Fruit fly (Drosophila melanogaster) whole organism, embryonic: ENCODE measurements around the gene CG5180.
A peak's percentile ranks its signal among the peaks of the same experiment; 100 is the strongest.

Source experiments
- ATbp ChIP-seq: fragments of 200-800 bp; sonication (Bioruptor generic); optimal IDR thresholded peaks from 2 replicates; lab custom pipeline; 2017; ENCODE audit warnings: missing biosample characterization, mild to moderate bottlenecking, missing genetic modification characterization, missing genetic modification reagents
- Atf6 ChIP-seq: fragments of 200-800 bp; sonication (Bioruptor generic); IDR thresholded peaks from 2 replicates; pipeline ENCODE4 v1.3.6; 2022; ENCODE audit warnings: missing biosample characterization, missing genetic modification characterization
- Awh ChIP-seq: fragments of 200-800 bp; sonication (Bioruptor generic); IDR thresholded peaks from 2 replicates; pipeline ENCODE4, ENCODE4 v1.3.6; 2022; ENCODE audit warnings: missing biosample characterization, missing genetic modification characterization
- CG10366 ChIP-seq: fragments of 200-800 bp; sonication (Bioruptor generic); IDR thresholded peaks from 2 replicates; pipeline ENCODE4 v1.3.6; 2022; ENCODE audit warnings: missing biosample characterization, missing genetic modification characterization
- CG10543 ChIP-seq: fragments of 200-800 bp; sonication (Bioruptor generic); optimal IDR thresholded peaks from 3 replicates; lab custom pipeline; 2017; ENCODE audit warnings: missing biosample characterization, mild to moderate bottlenecking, missing genetic modification characterization, moderate library complexity
- CG10654 ChIP-seq: fragments of 200-800 bp; sonication (Bioruptor generic); optimal IDR thresholded peaks from 2 replicates; lab custom pipeline; 2016; ENCODE audit warnings: missing biosample characterization, missing genetic modification characterization
- CG13287 ChIP-seq: fragments of 200-800 bp; sonication (Bioruptor generic); IDR thresholded peaks from 2 replicates; pipeline ENCODE4 v1.3.6; 2022; ENCODE audit warnings: missing biosample characterization, missing genetic modification characterization; ENCODE audit not compliant: partially characterized antibody
- CG14710 ChIP-seq: fragments of 200-800 bp; sonication (Bioruptor generic); optimal IDR thresholded peaks from 3 replicates; lab custom pipeline; 2019; ENCODE audit warnings: missing biosample characterization, mild to moderate bottlenecking, missing genetic modification characterization, moderate library complexity
- CG14860 ChIP-seq: fragments of 200-800 bp; sonication (Bioruptor generic); IDR thresholded peaks from 3 replicates; pipeline ENCODE4 v1.3.6; 2022; ENCODE audit warnings: missing biosample characterization, missing genetic modification characterization; ENCODE audit not compliant: partially characterized antibody
- CG15269 ChIP-seq: fragments of 200-800 bp; sonication (Bioruptor generic); optimal IDR thresholded peaks from 2 replicates; lab custom pipeline; 2018; ENCODE audit warnings: missing biosample characterization, mild to moderate bottlenecking, missing genetic modification characterization, moderate library complexity
- CG18599 ChIP-seq: fragments of 200-800 bp; sonication (Bioruptor generic); optimal IDR thresholded peaks from 3 replicates; lab custom pipeline; 2017; ENCODE audit warnings: missing biosample characterization, missing genetic modification characterization, mild to moderate bottlenecking, moderate library complexity, missing genetic modification reagents
- CG2875 ChIP-seq: fragments of 200-800 bp; sonication (Bioruptor generic); optimal IDR thresholded peaks from 2 replicates; lab custom pipeline; 2017; ENCODE audit warnings: missing biosample characterization, mild to moderate bottlenecking, missing genetic modification characterization, missing genetic modification reagents
- CG30020 ChIP-seq: fragments of 200-800 bp; optimal IDR thresholded peaks from 2 replicates; lab custom pipeline; 2019; ENCODE audit warnings: missing biosample characterization, mild to moderate bottlenecking, missing genetic modification characterization, moderate library complexity
- CG3726 ChIP-seq: fragments of 200-800 bp; sonication (Bioruptor generic); IDR thresholded peaks from 3 replicates; pipeline ENCODE4, ENCODE4 v1.3.6; 2022; ENCODE audit warnings: missing biosample characterization, missing genetic modification characterization
- CG43689 ChIP-seq: fragments of 200-800 bp; sonication (Bioruptor generic); IDR thresholded peaks from 2 replicates; pipeline ENCODE4 v1.3.6; 2022; ENCODE audit warnings: missing biosample characterization, missing genetic modification characterization
- CG4424 ChIP-seq: fragments of 200-800 bp; sonication (Bioruptor generic); optimal IDR thresholded peaks from 3 replicates; lab custom pipeline; 2016; ENCODE audit warnings: missing biosample characterization, missing genetic modification characterization
- CG7372 ChIP-seq: fragments of 200-800 bp; sonication (Bioruptor generic); IDR thresholded peaks from 2 replicates; pipeline ENCODE4 v1.3.6; 2022; ENCODE audit warnings: missing biosample characterization, missing genetic modification characterization
- CG7928 ChIP-seq: fragments of 200-800 bp; sonication (Bioruptor generic); optimal IDR thresholded peaks from 2 replicates; lab custom pipeline; 2017; ENCODE audit warnings: missing biosample characterization, mild to moderate bottlenecking, missing genetic modification characterization
- CG8924 ChIP-seq: fragments of 200-800 bp; optimal IDR thresholded peaks from 3 replicates; lab custom pipeline; 2019; ENCODE audit warnings: missing biosample characterization, mild to moderate bottlenecking, missing genetic modification characterization, moderate library complexity
- CG9727 ChIP-seq: fragments of 200-800 bp; sonication (Bioruptor generic); optimal IDR thresholded peaks from 3 replicates; lab custom pipeline; 2017; ENCODE audit warnings: missing biosample characterization, mild to moderate bottlenecking, missing genetic modification characterization
- CG9876 ChIP-seq: fragments of 200-800 bp; sonication (Bioruptor generic); optimal IDR thresholded peaks from 2 replicates; lab custom pipeline; 2016; ENCODE audit warnings: missing biosample characterization, missing genetic modification characterization
- Camta ChIP-seq: fragments of 200-800 bp; sonication (Bioruptor generic); optimal IDR thresholded peaks from 2 replicates; lab custom pipeline; 2016; ENCODE audit warnings: missing biosample characterization, missing genetic modification characterization
- CrebB ChIP-seq: fragments of 200-800 bp; sonication (Bioruptor generic); optimal IDR thresholded peaks from 3 replicates; lab custom pipeline; 2018; ENCODE audit warnings: missing biosample characterization, mild to moderate bottlenecking, missing genetic modification characterization
- E2f1 ChIP-seq: fragments of 200-800 bp; sonication (Bioruptor generic); IDR thresholded peaks from 2 replicates; pipeline ENCODE4 v1.3.6; 2022; ENCODE audit warnings: missing biosample characterization, missing genetic modification characterization
- Hey ChIP-seq: fragments of 200-800 bp; sonication (Bioruptor generic); optimal IDR thresholded peaks from 3 replicates; lab custom pipeline; 2018; ENCODE audit warnings: missing biosample characterization, mild to moderate bottlenecking, missing genetic modification characterization
- MBD-R2 ChIP-seq: fragments of 200-800 bp; sonication (Bioruptor generic); IDR thresholded peaks from 2 replicates; pipeline ENCODE4 v1.3.6; 2022; ENCODE audit warnings: missing biosample characterization, missing genetic modification characterization
- Mad ChIP-seq: fragments of 200-800 bp; sonication (Bioruptor generic); optimal IDR thresholded peaks from 2 replicates; lab custom pipeline; 2016; ENCODE audit warnings: missing biosample characterization, missing genetic modification characterization
- Myb ChIP-seq: fragments of 200-800 bp; sonication (Bioruptor generic); optimal IDR thresholded peaks from 2 replicates; lab custom pipeline; 2016; ENCODE audit warnings: missing biosample characterization, missing genetic modification characterization
- NC2β ChIP-seq: fragments of 200-800 bp; sonication (Bioruptor generic); optimal IDR thresholded peaks from 2 replicates; lab custom pipeline; 2016; ENCODE audit warnings: missing biosample characterization, missing genetic modification characterization
- NFAT ChIP-seq: fragments of 200-800 bp; sonication (Bioruptor generic); IDR thresholded peaks from 2 replicates; pipeline ENCODE4 v1.3.6; 2022; ENCODE audit warnings: missing biosample characterization, missing genetic modification characterization
- Sry-β ChIP-seq: fragments of 200-800 bp; sonication (Bioruptor generic); optimal IDR thresholded peaks from 2 replicates; lab custom pipeline; 2018; ENCODE audit warnings: missing biosample characterization, mild to moderate bottlenecking, missing genetic modification characterization, moderate library complexity
- Xbp1 ChIP-seq: fragments of 200-800 bp; sonication (Bioruptor generic); optimal IDR thresholded peaks from 3 replicates; lab custom pipeline; 2016; ENCODE audit warnings: missing biosample characterization, mild to moderate bottlenecking, missing genetic modification characterization
- ase ChIP-seq: fragments of 200-800 bp; sonication (Bioruptor generic); IDR thresholded peaks from 3 replicates; pipeline ENCODE4 v1.3.6; 2022; ENCODE audit warnings: missing biosample characterization, missing genetic modification characterization
- ash1 ChIP-seq: fragments of 200-800 bp; sonication (Bioruptor generic); optimal IDR thresholded peaks from 2 replicates; lab custom pipeline; 2018; ENCODE audit warnings: missing biosample characterization, mild to moderate bottlenecking, missing genetic modification characterization
- br ChIP-seq: fragments of >200 bp; optimal IDR thresholded peaks from 2 replicates; lab custom pipeline; 2017
- caup ChIP-seq: fragments of 200-800 bp; sonication (Bioruptor generic); optimal IDR thresholded peaks from 3 replicates; lab custom pipeline; 2017; ENCODE audit warnings: missing biosample characterization, mild to moderate bottlenecking, missing genetic modification characterization, moderate library complexity; ENCODE audit not compliant: severe bottlenecking
- dimm ChIP-seq: fragments of 200-800 bp; sonication (Bioruptor generic); IDR thresholded peaks from 2 replicates; pipeline ENCODE4 v1.3.6; 2022; ENCODE audit warnings: missing biosample characterization, missing genetic modification characterization
- dpn ChIP-seq, 2 experiments: fragments of 200-800 bp; sonication (Bioruptor generic); optimal IDR thresholded peaks; 3 replicates each; lab custom pipeline; 2016; ENCODE audit warnings: missing biosample characterization in 2 of 2, missing genetic modification characterization in 2 of 2
- en ChIP-seq: fragments of 200-800 bp; sonication (Bioruptor generic); optimal IDR thresholded peaks from 2 replicates; lab custom pipeline; 2016; ENCODE audit warnings: missing biosample characterization, missing genetic modification characterization
- gcm2 ChIP-seq: fragments of 200-800 bp; sonication (Bioruptor generic); optimal IDR thresholded peaks from 2 replicates; lab custom pipeline; 2016; ENCODE audit warnings: missing biosample characterization, missing genetic modification characterization
- her ChIP-seq: fragments of 200-800 bp; sonication (Bioruptor generic); optimal IDR thresholded peaks from 2 replicates; lab custom pipeline; 2016; ENCODE audit warnings: missing biosample characterization, missing genetic modification characterization
- insv ChIP-seq, 2 experiments: fragments of 200-800 bp; sonication (Bioruptor generic); optimal IDR thresholded peaks; 3 replicates each; lab custom pipeline; 2016 to 2018; ENCODE audit warnings: missing biosample characterization in 2 of 2, missing genetic modification characterization in 2 of 2
- klu ChIP-seq: fragments of 200-800 bp; sonication (Bioruptor generic); IDR thresholded peaks from 2 replicates; pipeline ENCODE4 v1.3.6; 2022; ENCODE audit warnings: missing biosample characterization, missing genetic modification characterization
- lmd ChIP-seq: fragments of 200-800 bp; sonication (Bioruptor generic); IDR thresholded peaks from 2 replicates; pipeline ENCODE4 v1.3.6; 2022; ENCODE audit warnings: missing biosample characterization, missing genetic modification characterization
- nerfin-1 ChIP-seq: fragments of 200-800 bp; sonication (Bioruptor generic); optimal IDR thresholded peaks from 3 replicates; lab custom pipeline; 2019; ENCODE audit warnings: missing biosample characterization, mild to moderate bottlenecking, missing genetic modification characterization, moderate library complexity
- nom ChIP-seq: fragments of 200-800 bp; sonication (Bioruptor generic); optimal IDR thresholded peaks from 2 replicates; lab custom pipeline; 2017; ENCODE audit warnings: missing biosample characterization, missing genetic modification characterization, mild to moderate bottlenecking, moderate library complexity, missing genetic modification reagents
- pho ChIP-seq: fragments of 200-800 bp; sonication (Bioruptor generic); optimal IDR thresholded peaks from 2 replicates; lab custom pipeline; 2016; ENCODE audit warnings: missing biosample characterization, missing genetic modification characterization
- sd ChIP-seq: fragments of 200-800 bp; sonication (Bioruptor generic); optimal IDR thresholded peaks from 3 replicates; lab custom pipeline; 2018; ENCODE audit warnings: missing biosample characterization, mild to moderate bottlenecking, missing genetic modification characterization, moderate library complexity
- tio ChIP-seq: fragments of 200-800 bp; sonication (Bioruptor generic); optimal IDR thresholded peaks from 2 replicates; lab custom pipeline; 2017; ENCODE audit warnings: missing biosample characterization, missing genetic modification characterization, inconsistent platforms
- wdn ChIP-seq: fragments of 200-800 bp; sonication (Bioruptor generic); IDR thresholded peaks from 2 replicates; pipeline ENCODE4 v1.3.6; 2022; ENCODE audit warnings: missing biosample characterization, missing genetic modification characterization

Gene CG5180

dm6 chr3R:20542283-20543144, 15.2 kb upstream of the CG5180 start (continued):
- TF ChIP-seq CG3726 (no peak), Hey (tag; lab: Kevin White, UChicago) (no peak), dimm (GFP tag; lab: Robert Waterston, UW) (0 out of 2 replicates have a peak, but pooled peaks have one; percentile 27), nerfin-1 (tag; lab: Kevin White, UChicago) (no peak), klu (no peak), CG13287 (no peak), ase (no peak), CG4424 (GFP tag; lab: Kevin White, UChicago) (peak; percentile 14), Atf6 (GFP tag; lab: Robert Waterston, UW) (peak; percentile 59), her (GFP tag; lab: Kevin White, UChicago) (no peak), CG14860 (GFP tag; lab: Robert Waterston, UW) (no peak), tio (peak; percentile 21), CG15269 (tag; lab: Kevin White, UChicago) (no peak), CG7372 (GFP tag; lab: Robert Waterston, UW) (no peak), nom (GFP tag; lab: Kevin White, UChicago) (no peak), CG18599 (GFP tag; lab: Kevin White, UChicago) (no peak), Myb (no peak), Xbp1 (GFP tag; lab: Kevin White, UChicago) (no peak), CrebB (peak; percentile 67), ash1 (no peak), CG10366 (GFP tag; lab: Robert Waterston, UW) (no peak), en (GFP tag; lab: Kevin White, UChicago) (no peak), caup (no peak), sd (tag; lab: Kevin White, UChicago) (no peak), br (lab: Kevin White, UChicago) (no peak), NFAT (GFP tag; lab: Robert Waterston, UW) (no peak), E2f1 (GFP tag; lab: Robert Waterston, UW) (no peak), CG7928 (GFP tag; lab: Kevin White, UChicago) (no peak), wdn (GFP tag; lab: Robert Waterston, UW) (no peak), CG14710 (tag; lab: Kevin White, UChicago) (peak; percentile 63), CG43689 (no peak), CG2875 (GFP tag; lab: Kevin White, UChicago) (peak; percentile 58), CG9876 (GFP tag; lab: Kevin White, UChicago) (no peak), CG9727 (GFP tag; lab: Kevin White, UChicago) (peak; percentile 73), NC2β (no peak), ATbp (GFP tag; lab: Kevin White, UChicago) (peak; percentile 79), CG30020 (tag; lab: Kevin White, UChicago) (no peak), CG8924 (peak; percentile 39), lmd (no peak), pho (GFP tag; lab: Kevin White, UChicago) (no peak), Sry-β (GFP tag; lab: Kevin White, UChicago) (no peak), gcm2 (GFP tag; lab: Kevin White, UChicago) (no peak), Awh (GFP tag; lab: Robert Waterston, UW) (peak; percentile 74), Mad (GFP tag; lab: Kevin White, UChicago) (no peak), insv (GFP tag; optimal IDR thresholded peaks at IDR 0.05; lab: Kevin White, UChicago) (peak in 1 of 2 experiments; percentile 32), MBD-R2 (no peak), CG10543 (GFP tag; lab: Kevin White, UChicago) (peak; percentile 9), Camta (GFP tag; lab: Kevin White, UChicago) (peak; percentile 18), CG10654 (GFP tag; lab: Kevin White, UChicago) (peak; percentile 19), dpn (GFP tag; optimal IDR thresholded peaks at IDR 0.05; lab: Kevin White, UChicago) (no peak)
